Fruit fly (Drosophila melanogaster) whole organism, prepupa: ENCODE measurements around the gene CG32313.

Experiments used
- Blimp-1 ChIP-seq: fragments of 200-800 bp; sonication (Bioruptor generic); optimal IDR thresholded peaks from 3 replicates; lab custom pipeline; 2017; ENCODE audit warnings: missing biosample characterization, missing genetic modification characterization, mild to moderate bottlenecking, moderate library complexity, missing genetic modification reagents
- CG11762 ChIP-seq: fragments of 200-800 bp; sonication (Bioruptor generic); optimal IDR thresholded peaks from 3 replicates; lab custom pipeline; 2016; ENCODE audit warnings: missing biosample characterization, missing genetic modification characterization; ENCODE audit not compliant: insufficient read depth
- CG3032 ChIP-seq: fragments of 200-800 bp; optimal IDR thresholded peaks from 2 replicates; lab custom pipeline; 2019; ENCODE audit warnings: missing biosample characterization, mild to moderate bottlenecking, missing genetic modification characterization, moderate library complexity
- CG31627 ChIP-seq: fragments of 200-800 bp; sonication (Bioruptor generic); optimal IDR thresholded peaks from 3 replicates; lab custom pipeline; 2016; ENCODE audit warnings: missing biosample characterization, missing genetic modification characterization
- CG34406 ChIP-seq: fragments of 200-800 bp; sonication (Bioruptor generic); optimal IDR thresholded peaks from 3 replicates; lab custom pipeline; 2016; ENCODE audit warnings: missing biosample characterization, missing genetic modification characterization
- CG6276 ChIP-seq: fragments of 200-800 bp; sonication (Bioruptor generic); optimal IDR thresholded peaks from 2 replicates; lab custom pipeline; 2017; ENCODE audit warnings: missing biosample characterization, mild to moderate bottlenecking, missing genetic modification characterization
- CG6808 ChIP-seq: fragments of 200-800 bp; sonication (Bioruptor generic); optimal IDR thresholded peaks from 3 replicates; lab custom pipeline; 2017; ENCODE audit warnings: missing biosample characterization, missing genetic modification characterization, mild to moderate bottlenecking, moderate library complexity, missing genetic modification reagents
- CG8119 ChIP-seq: fragments of 200-800 bp; sonication (Bioruptor generic); IDR thresholded peaks from 3 replicates; pipeline ENCODE4 v1.3.6; 2022; ENCODE audit warnings: missing biosample characterization, missing genetic modification characterization
- CG8319 ChIP-seq: fragments of 200-800 bp; sonication (Bioruptor generic); optimal IDR thresholded peaks from 3 replicates; lab custom pipeline; 2016; ENCODE audit warnings: missing biosample characterization, missing genetic modification characterization
- CG9139 ChIP-seq: fragments of 200-800 bp; sonication (Bioruptor generic); optimal IDR thresholded peaks from 3 replicates; lab custom pipeline; 2017; ENCODE audit warnings: missing biosample characterization, mild to moderate bottlenecking, missing genetic modification characterization
- Eip75B ChIP-seq: fragments of 200-800 bp; sonication (Bioruptor generic); optimal IDR thresholded peaks from 3 replicates; lab custom pipeline; 2016; ENCODE audit warnings: missing biosample characterization, missing genetic modification characterization
- Eip78C ChIP-seq: fragments of 200-800 bp; sonication (Bioruptor generic); peaks from one replicate; lab custom pipeline; 2016; ENCODE audit warnings: missing biosample characterization, missing genetic modification characterization
- Eip93F ChIP-seq: fragments of 200-800 bp; sonication (Bioruptor generic); optimal IDR thresholded peaks from 2 replicates; lab custom pipeline; 2016; ENCODE audit warnings: missing biosample characterization, mild to moderate bottlenecking, missing genetic modification characterization
- Ets96B ChIP-seq: fragments of 200-800 bp; optimal IDR thresholded peaks from 2 replicates; lab custom pipeline; 2019; ENCODE audit warnings: missing biosample characterization, mild to moderate bottlenecking, missing genetic modification characterization, moderate library complexity
- Hr38 ChIP-seq: sonication (Bioruptor generic); optimal IDR thresholded peaks from 2 replicates; lab custom pipeline; 2016; ENCODE audit warnings: missing biosample characterization, missing genetic modification characterization
- Hr39 ChIP-seq: fragments of 200-800 bp; sonication (Bioruptor generic); optimal IDR thresholded peaks from 2 replicates; lab custom pipeline; 2016; ENCODE audit warnings: missing biosample characterization, missing genetic modification characterization
- OdsH ChIP-seq: fragments of 200-800 bp; sonication (Bioruptor generic); optimal IDR thresholded peaks from 3 replicates; lab custom pipeline; 2016; ENCODE audit warnings: missing biosample characterization, missing genetic modification characterization
- Sox102F ChIP-seq: fragments of 200-800 bp; sonication (Bioruptor generic); optimal IDR thresholded peaks from 2 replicates; lab custom pipeline; 2016; ENCODE audit warnings: missing biosample characterization, mild to moderate bottlenecking, missing genetic modification characterization
- Sox14 ChIP-seq: fragments of 200-800 bp; sonication (Bioruptor generic); optimal IDR thresholded peaks from 3 replicates; lab custom pipeline; 2016; ENCODE audit warnings: missing biosample characterization, missing genetic modification characterization
- Sox15 ChIP-seq: fragments of 200-800 bp; sonication (Bioruptor generic); optimal IDR thresholded peaks from 3 replicates; lab custom pipeline; 2016; ENCODE audit warnings: missing biosample characterization, missing genetic modification characterization
- achi ChIP-seq: fragments of 200-800 bp; sonication (Bioruptor generic); optimal IDR thresholded peaks from 3 replicates; lab custom pipeline; 2016; ENCODE audit warnings: missing biosample characterization, missing genetic modification characterization
- cyc ChIP-seq: fragments of 200-800 bp; sonication (Bioruptor generic); optimal IDR thresholded peaks from 3 replicates; lab custom pipeline; 2016; ENCODE audit warnings: missing biosample characterization, missing genetic modification characterization
- eg ChIP-seq: fragments of 200-800 bp; sonication (Bioruptor generic); IDR thresholded peaks from 3 replicates; pipeline ENCODE4 v1.3.6; 2022; ENCODE audit warnings: missing biosample characterization, missing genetic modification characterization
- esn ChIP-seq: fragments of 200-800 bp; sonication (Bioruptor generic); optimal IDR thresholded peaks from 2 replicates; lab custom pipeline; 2016; ENCODE audit warnings: missing biosample characterization, mild to moderate bottlenecking, missing genetic modification characterization, moderate library complexity
- fd59A ChIP-seq: fragments of 200-800 bp; sonication (Bioruptor generic); optimal IDR thresholded peaks from 2 replicates; lab custom pipeline; 2017; ENCODE audit warnings: missing biosample characterization, mild to moderate bottlenecking, missing genetic modification characterization, missing genetic modification reagents
- fd85E ChIP-seq: fragments of 200-800 bp; sonication (Bioruptor generic); optimal IDR thresholded peaks from 3 replicates; lab custom pipeline; 2016; ENCODE audit warnings: missing biosample characterization, missing genetic modification characterization
- fkh ChIP-seq: fragments of 200-800 bp; sonication (Bioruptor generic); optimal IDR thresholded peaks from 3 replicates; lab custom pipeline; 2017; ENCODE audit warnings: missing biosample characterization, mild to moderate bottlenecking, missing genetic modification characterization, moderate library complexity
- lz ChIP-seq: fragments of 200-800 bp; sonication (Bioruptor generic); optimal IDR thresholded peaks from 3 replicates; lab custom pipeline; 2016; ENCODE audit warnings: missing biosample characterization, missing genetic modification characterization
- salr ChIP-seq, 2 experiments: fragments of 200-800 bp; sonication (Bioruptor generic); optimal IDR thresholded peaks; 3 replicates each; lab custom pipeline; 2016 to 2018; ENCODE audit warnings: missing biosample characterization in 2 of 2, missing genetic modification characterization in 2 of 2, mild to moderate bottlenecking in 1 of 2
- spab ChIP-seq: fragments of 200-800 bp; sonication (Bioruptor generic); optimal IDR thresholded peaks from 2 replicates; lab custom pipeline; 2017; ENCODE audit warnings: missing biosample characterization, mild to moderate bottlenecking, missing genetic modification characterization, missing genetic modification reagents
- ss ChIP-seq, 2 experiments: fragments of 200-800 bp; sonication (Bioruptor generic); optimal IDR thresholded peaks; 2 replicates in 1 of 2; 3 replicates in 1 of 2; lab custom pipeline; 2017 to 2018; ENCODE audit warnings: mild to moderate bottlenecking in 2 of 2, missing biosample characterization in 2 of 2, missing genetic modification characterization in 2 of 2, moderate library complexity in 1 of 2
- svp ChIP-seq: fragments of 200-800 bp; sonication (Bioruptor generic); peaks from one replicate; lab custom pipeline; 2016; ENCODE audit warnings: missing biosample characterization, missing genetic modification characterization
- topi ChIP-seq: fragments of 200-800 bp; sonication (Bioruptor generic); optimal IDR thresholded peaks from 3 replicates; lab custom pipeline; 2016; ENCODE audit warnings: missing biosample characterization, missing genetic modification characterization
- vri ChIP-seq: fragments of 200-800 bp; sonication (Bioruptor generic); optimal IDR thresholded peaks from 3 replicates; lab custom pipeline; 2016; ENCODE audit warnings: missing biosample characterization, mild to moderate bottlenecking, missing genetic modification characterization

The CG32313 gene

DNA sequence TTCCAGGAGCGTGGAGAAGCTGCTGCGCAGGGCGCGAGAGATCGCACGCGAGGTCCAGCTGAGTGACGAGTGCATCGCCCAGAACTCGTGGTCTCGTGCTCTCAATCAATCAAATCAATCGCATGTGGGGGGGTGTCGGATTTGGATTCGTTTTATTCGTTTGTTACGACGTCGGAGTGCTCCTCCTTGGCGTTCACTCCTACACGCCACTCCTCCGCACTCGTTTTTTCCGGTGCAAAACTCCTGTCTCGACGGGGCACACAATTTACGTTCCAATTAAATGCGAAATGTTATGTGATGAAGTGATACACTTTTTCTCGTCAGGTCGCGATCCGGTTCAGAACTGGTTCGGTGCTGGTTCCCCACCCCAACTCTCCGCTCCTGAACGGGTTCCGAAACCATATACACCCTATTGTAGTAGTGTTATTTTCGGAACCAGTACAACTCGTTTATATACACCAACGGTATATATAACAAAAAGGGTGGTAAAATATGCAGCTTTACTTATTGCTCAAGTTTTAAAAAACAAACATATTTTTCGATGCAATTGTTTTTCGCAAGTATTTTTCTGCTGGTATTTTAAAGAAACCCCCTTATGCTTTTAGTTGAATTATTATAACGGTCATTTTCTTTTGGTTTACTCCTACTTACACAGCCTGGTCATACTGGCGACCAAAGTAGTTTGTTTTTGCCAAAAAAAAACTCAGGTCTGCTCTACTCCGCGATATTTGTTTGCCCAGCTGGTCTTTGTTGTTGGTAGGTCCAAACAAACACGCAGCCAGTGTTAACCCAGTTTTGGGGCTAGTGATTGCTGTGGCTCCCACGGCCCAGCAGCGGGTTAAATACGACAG lies 8.8 kb downstream of the CG32313 start, which contains the start of the genes CG12091 and pns (continued):
- TF ChIP-seq Eip93F = no peak
- TF ChIP-seq Eip78C (GFP tag; lab: Kevin White, UChicago) = peak; percentile 88
- no peak for TF ChIP-seq salr (GFP tag; optimal IDR thresholded peaks at IDR 0.05; lab: Kevin White, UChicago)
- peak; percentile 24 for TF ChIP-seq CG34406
- TF ChIP-seq achi (GFP tag; lab: Kevin White, UChicago) = no peak
- TF ChIP-seq fd59A (GFP tag; lab: Kevin White, UChicago) = no peak
- TF ChIP-seq Hr39 = no peak
- no peak for TF ChIP-seq Blimp-1 (GFP tag; lab: Kevin White, UChicago)
- peak; percentile 70 for TF ChIP-seq eg (GFP tag; lab: Robert Waterston, UW)
- TF ChIP-seq svp (GFP tag; lab: Kevin White, UChicago) = peak; percentile 96
- TF ChIP-seq Sox14 = peak; percentile 44
- peak; percentile 23 for TF ChIP-seq vri (GFP tag; lab: Kevin White, UChicago)
- no peak for TF ChIP-seq OdsH (GFP tag; lab: Kevin White, UChicago)
- TF ChIP-seq CG8119 (GFP tag; lab: Robert Waterston, UW) = peak; percentile 24; the same call in 1 of the 3 replicates
- TF ChIP-seq spab (GFP tag; lab: Kevin White, UChicago) = no peak
- TF ChIP-seq ss (GFP tag; optimal IDR thresholded peaks at IDR 0.05; lab: Kevin White, UChicago) = peak in 1 of 2 experiments; percentile 29
- peak; percentile 58 for TF ChIP-seq CG3032 (tag; lab: Kevin White, UChicago)
- TF ChIP-seq Sox15 (GFP tag; lab: Kevin White, UChicago) = no peak
- peak; percentile 66 for TF ChIP-seq Eip75B (GFP tag; lab: Kevin White, UChicago)
- TF ChIP-seq Hr38 (GFP tag; lab: Kevin White, UChicago) = no peak
- TF ChIP-seq topi (GFP tag; lab: Kevin White, UChicago) = peak; percentile 41
- no peak for TF ChIP-seq CG11762 (GFP tag; lab: Kevin White, UChicago)
- peak; percentile 60 for TF ChIP-seq CG31627 (GFP tag; lab: Kevin White, UChicago)
- TF ChIP-seq CG6276 (GFP tag; lab: Kevin White, UChicago) = no peak
- TF ChIP-seq Sox102F (GFP tag; lab: Kevin White, UChicago) = no peak
- no peak for TF ChIP-seq CG8319 (GFP tag; lab: Kevin White, UChicago)
- no peak for TF ChIP-seq CG9139
- TF ChIP-seq fd85E (GFP tag; lab: Kevin White, UChicago) = no peak
- no peak for TF ChIP-seq CG6808 (GFP tag; lab: Kevin White, UChicago)
- peak; percentile 61 for TF ChIP-seq cyc (GFP tag; lab: Kevin White, UChicago)
- TF ChIP-seq, all 60 proteins: peak for 27

DNA sequence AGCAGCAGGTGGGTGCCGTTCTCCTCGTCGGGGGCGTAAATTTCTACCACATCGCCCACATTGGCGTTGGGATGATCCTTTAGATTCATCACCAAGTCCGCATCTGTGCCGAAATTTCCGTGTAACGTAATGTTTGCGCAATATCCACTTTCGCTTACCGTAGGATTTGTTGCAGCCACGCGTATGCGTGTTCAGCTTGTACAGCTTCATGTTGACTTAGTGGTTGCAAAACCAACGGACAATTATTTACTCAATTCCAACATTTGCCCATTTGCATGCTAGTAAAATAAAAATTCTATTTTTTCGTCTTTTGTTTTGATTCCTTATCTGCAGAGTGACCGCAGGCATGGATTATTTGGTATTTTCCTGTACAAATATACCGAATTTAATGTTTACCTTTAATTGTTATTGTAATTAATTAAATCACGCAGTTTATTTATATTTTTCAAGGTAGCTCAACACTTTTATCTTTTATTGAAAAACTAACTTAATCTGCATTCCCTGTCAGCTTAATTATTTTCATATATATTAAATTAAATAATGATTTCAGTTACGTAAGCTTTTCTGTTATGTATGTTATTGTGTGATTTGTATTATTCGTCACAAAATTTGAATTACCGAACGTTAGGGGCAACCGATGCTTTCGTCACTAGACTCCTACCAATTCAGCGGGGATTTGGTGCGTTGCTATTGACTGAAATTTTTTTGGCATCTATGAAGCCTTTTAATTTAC lies 11.7 kb downstream of the CG32313 start, which contains the start of gene Iml1:
Gene Iml1 (minus strand): TSS at position 336 of the 733 bp plus-strand sequence.
- TF ChIP-seq lz (GFP tag; lab: Kevin White, UChicago) (peak; percentile 18), Ets96B (tag; lab: Kevin White, UChicago) (no peak), fkh (peak; percentile 41), svp (GFP tag; lab: Kevin White, UChicago) (peak; percentile 63), esn (GFP tag; lab: Kevin White, UChicago) (peak; percentile 43)

DNA sequence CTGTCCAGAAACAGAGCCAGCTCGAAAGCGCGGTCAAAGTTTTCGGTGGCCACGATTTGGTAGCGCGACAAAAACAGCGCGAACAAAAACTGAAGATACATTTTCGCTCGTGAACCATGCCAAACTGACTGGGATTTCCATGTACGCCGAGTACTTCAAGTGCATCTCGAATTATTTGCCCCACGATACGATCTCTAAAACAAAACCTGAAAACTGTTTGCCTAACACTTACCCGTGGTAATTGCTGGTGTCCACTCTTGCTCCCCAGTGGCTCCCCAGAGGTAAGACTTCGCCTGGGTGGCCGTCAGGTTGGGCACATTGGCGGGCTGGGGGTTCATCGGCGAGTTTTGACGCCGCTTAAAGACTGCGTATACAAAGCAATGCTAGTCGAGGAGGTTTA lies 14.4 kb downstream of the CG32313 start, which contains the start of gene Ir62a:
Gene Ir62a (minus strand): TSS at position 101 of the 400 bp plus-strand sequence.
- TF ChIP-seq topi (GFP tag; lab: Kevin White, UChicago) = no peak
